Worm (Caenorhabditis elegans): ENCODE measurements around the gene srx-1.

The srx-1 gene

DNA sequence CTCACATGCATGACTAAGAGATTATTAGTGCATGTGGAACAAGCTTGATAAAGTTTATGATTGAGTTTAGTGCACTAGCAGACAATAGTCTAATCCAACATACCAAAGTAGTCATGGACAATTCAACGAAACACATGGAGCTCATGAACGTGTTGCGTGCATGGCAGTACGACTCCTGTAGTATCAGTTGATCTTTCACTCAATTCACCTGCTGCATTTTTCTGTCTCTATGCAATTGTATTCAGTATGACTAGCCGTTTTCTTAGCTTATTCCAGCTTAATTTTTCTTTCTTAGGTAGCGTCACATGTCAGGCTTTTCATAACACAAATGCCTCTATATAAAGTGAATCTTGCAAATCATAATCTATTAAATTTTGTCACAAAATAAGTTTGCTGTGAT, at the start of gene srx-1:
srx-1 (plus strand) TSS at position 382 of the 400 bp plus-strand sequence.
- TF ChIP-seq nhr-23 (tag; optimal IDR thresholded peaks at IDR 0.05) (no peak), egl-27 (tag; optimal IDR thresholded peaks at IDR 0.05) (no peak), alr-1 (tag; optimal IDR thresholded peaks at IDR 0.05) (no peak), nhr-21 (tag; optimal IDR thresholded peaks at IDR 0.05) (no peak), nhr-6 (tag; optimal IDR thresholded peaks at IDR 0.05) (no peak), mab-5 (tag; optimal IDR thresholded peaks at IDR 0.05) (no peak), ceh-16 (tag; optimal IDR thresholded peaks at IDR 0.05) (no peak), zag-1 (tag; optimal IDR thresholded peaks at IDR 0.05) (no peak), C34F6.9 (tag; optimal IDR thresholded peaks at IDR 0.05) (no peak), R02D3.7 (tag; optimal IDR thresholded peaks at IDR 0.05) (no peak), unc-62 (GFP tag; optimal IDR thresholded peaks at IDR 0.05) (no peak), ceh-82 (tag; optimal IDR thresholded peaks at IDR 0.05) (no peak), unc-55 (GFP tag; optimal IDR thresholded peaks at IDR 0.05) (no peak), nhr-11 (tag; optimal IDR thresholded peaks at IDR 0.05) (no peak), aly-2 (tag; optimal IDR thresholded peaks at IDR 0.05) (no peak), Y55F3AM.14 (GFP tag; optimal IDR thresholded peaks at IDR 0.05) (no peak), mbf-1 (tag; optimal IDR thresholded peaks at IDR 0.05) (no peak), gmeb-1 (tag; optimal IDR thresholded peaks at IDR 0.05) (no peak), snpc-4 (tag; optimal IDR thresholded peaks at IDR 0.05) (no peak), ztf-11 (tag; optimal IDR thresholded peaks at IDR 0.05) (no peak)

DNA sequence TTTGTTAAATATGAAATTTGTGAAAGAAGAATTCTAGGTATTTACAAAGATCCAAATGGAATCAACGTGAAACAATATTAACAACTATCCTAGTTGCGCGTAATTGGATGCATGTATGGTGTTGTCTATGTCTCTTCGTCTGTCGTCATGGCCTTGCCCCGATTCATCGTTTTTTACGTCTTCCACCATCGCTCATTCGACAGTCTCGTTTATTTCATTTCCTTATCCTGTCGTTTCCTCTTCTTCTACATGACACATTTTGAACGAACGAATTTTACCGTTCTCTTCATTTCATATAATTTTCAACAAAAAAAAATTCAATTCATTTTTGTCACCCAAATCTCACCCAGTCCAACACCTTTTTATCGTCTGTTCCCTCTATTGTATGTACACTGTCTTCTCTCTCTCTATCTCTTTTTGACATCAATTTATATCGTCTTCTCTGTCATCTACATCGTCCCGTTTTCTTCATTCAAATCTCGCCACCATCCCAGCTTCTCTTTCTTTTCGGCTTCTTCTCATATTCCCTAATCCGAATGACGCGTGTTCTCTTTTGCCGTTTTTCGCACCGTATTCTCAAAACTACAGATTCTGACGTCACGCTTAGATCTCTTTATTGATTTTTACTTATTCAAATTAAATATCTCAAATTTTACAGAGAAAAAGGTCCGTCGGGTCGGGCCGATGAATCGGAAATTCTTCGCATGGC, 46.9 kb upstream of the srx-1 start, which contains the start of gene ttc-17:
ttc-17 (plus strand) TSS at position 659 of the 709 bp plus-strand sequence.
- TF ChIP-seq gmeb-1 (tag; optimal IDR thresholded peaks at IDR 0.05) (no peak), ZK546.5 (tag; optimal IDR thresholded peaks at IDR 0.05) (no peak), ztf-11 (tag; optimal IDR thresholded peaks at IDR 0.05) (no peak), R02D3.7 (tag; optimal IDR thresholded peaks at IDR 0.05) (no peak), egl-27 (tag; optimal IDR thresholded peaks at IDR 0.05) (no peak), ztf-1 (GFP tag; conservative IDR thresholded peaks at IDR 0.05) (no peak), elt-3 (tag; optimal IDR thresholded peaks at IDR 0.05) (no peak), ama-1 (optimal IDR thresholded peaks at IDR 0.05) (no peak), alr-1 (tag; optimal IDR thresholded peaks at IDR 0.05) (no peak), crh-2 (tag; optimal IDR thresholded peaks at IDR 0.05) (no peak), ceh-82 (tag; optimal IDR thresholded peaks at IDR 0.05) (no peak), ceh-16 (tag; optimal IDR thresholded peaks at IDR 0.05) (no peak), nhr-6 (tag; optimal IDR thresholded peaks at IDR 0.05) (no peak), ztf-4 (tag; optimal IDR thresholded peaks at IDR 0.05) (no peak), peb-1 (tag; optimal IDR thresholded peaks at IDR 0.05) (no peak), snpc-4 (tag; optimal IDR thresholded peaks at IDR 0.05) (no peak), elt-1 (tag; optimal IDR thresholded peaks at IDR 0.05) (no peak), fos-1 (tag; optimal IDR thresholded peaks at IDR 0.05) (no peak), unc-39 (tag; optimal IDR thresholded peaks at IDR 0.05) (no peak)

DNA sequence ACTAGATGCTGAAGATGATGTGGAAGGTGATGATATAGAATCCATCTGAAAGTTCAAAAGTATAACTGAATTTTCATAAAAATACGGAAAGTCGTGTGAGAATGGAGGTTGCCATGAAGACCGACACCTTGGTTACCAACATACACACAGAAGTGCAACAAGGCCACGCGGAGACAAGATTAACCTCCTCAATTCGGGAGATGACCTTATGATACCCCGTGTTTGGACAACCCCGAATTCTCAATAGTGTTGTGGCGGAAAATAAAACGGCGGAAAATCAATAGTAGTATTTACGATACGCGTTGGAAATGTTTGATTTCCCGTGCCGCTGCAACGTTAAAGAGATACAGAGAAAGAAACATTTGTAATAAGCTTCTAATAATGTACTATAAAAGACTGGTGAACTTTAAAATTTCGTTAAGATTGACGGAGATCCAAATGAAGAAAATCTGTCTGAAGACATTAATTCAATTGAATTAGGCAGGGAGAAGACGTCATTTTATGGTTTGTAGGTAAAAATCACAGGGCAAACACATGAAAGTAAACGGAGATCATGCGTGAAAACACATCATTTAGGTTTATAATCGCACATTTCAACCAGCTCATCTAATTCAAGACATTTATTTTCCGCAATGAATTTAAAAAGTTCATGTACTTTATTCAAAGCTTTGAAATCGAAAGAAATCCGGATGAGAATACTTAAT, 39.3 kb upstream of the srx-1 start, which contains the start of gene nhr-44:
nhr-44 (minus strand) TSS at position 51 of the 704 bp plus-strand sequence.
- TF ChIP-seq fos-1 (tag; optimal IDR thresholded peaks at IDR 0.05) (peak; percentile 14), peb-1 (tag; optimal IDR thresholded peaks at IDR 0.05) (no peak), sma-3 (GFP tag; optimal IDR thresholded peaks at IDR 0.05) (no peak), nhr-6 (tag; optimal IDR thresholded peaks at IDR 0.05) (no peak), ceh-82 (tag; optimal IDR thresholded peaks at IDR 0.05) (no peak), nhr-23 (tag; optimal IDR thresholded peaks at IDR 0.05) (no peak), nhr-25 (tag; optimal IDR thresholded peaks at IDR 0.05) (peak; percentile 43), nhr-129 (tag; optimal IDR thresholded peaks at IDR 0.05) (peak; percentile 23), crh-2 (tag; optimal IDR thresholded peaks at IDR 0.05) (no peak), sma-9 (GFP tag; optimal IDR thresholded peaks at IDR 0.05) (peak; percentile 15), sma-9 (tag; optimal IDR thresholded peaks at IDR 0.05) (no peak), nhr-77 (tag; optimal IDR thresholded peaks at IDR 0.05) (no peak), lsy-2 (tag; optimal IDR thresholded peaks at IDR 0.05) (peak in 1 of 2 experiments; percentile 4)

All from whole organism, L2 larva.